Worm (Caenorhabditis elegans): Measurements from ENCODE around the gene Y41D4B.11.

The Y41D4B.11 gene

DNA sequence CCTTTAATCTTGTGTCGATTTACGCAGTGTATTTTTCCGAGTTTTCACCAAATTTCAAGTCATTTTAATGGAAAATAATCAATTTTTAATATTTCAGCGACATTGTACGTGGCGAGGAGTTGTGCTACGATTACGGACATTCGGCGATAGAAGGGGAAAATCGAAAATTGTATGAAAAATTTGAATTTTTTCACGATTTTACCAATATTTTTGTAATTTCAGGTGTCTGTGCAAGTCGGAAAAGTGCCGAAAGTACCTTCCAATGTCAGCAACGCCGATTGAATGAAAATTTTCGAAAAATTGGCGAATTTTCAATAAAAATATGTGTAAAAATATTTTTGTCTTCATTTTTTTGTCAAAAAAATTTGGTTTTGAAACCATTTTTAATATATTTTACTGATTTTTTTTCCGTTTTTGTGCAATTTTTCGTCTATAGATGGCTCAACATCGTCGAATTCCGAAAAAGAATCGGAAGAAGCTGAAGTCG, at the start of gene Y41D4B.11:
TSS of gene Y41D4B.11 (plus strand) at position 437 of the 487 bp plus-strand sequence.
- no peak for TF ChIP-seq alr-1 (tag; optimal IDR thresholded peaks at IDR 0.05; ENCODE audit: borderline replicate concordance)
- no peak for TF ChIP-seq C34B4.2 (tag; optimal IDR thresholded peaks at IDR 0.05)
- no peak for TF ChIP-seq nhr-20 (tag; optimal IDR thresholded peaks at IDR 0.05)
- no peak for TF ChIP-seq nhr-11 (tag; optimal IDR thresholded peaks at IDR 0.05)
- TF ChIP-seq rnt-1 (tag; optimal IDR thresholded peaks at IDR 0.05), result no peak
- TF ChIP-seq hpl-2 (GFP tag; optimal IDR thresholded peaks at IDR 0.05), result no peak
- TF ChIP-seq ceh-90 (tag; optimal IDR thresholded peaks at IDR 0.05), result no peak
- TF ChIP-seq mef-2 (tag; optimal IDR thresholded peaks at IDR 0.05), result no peak
- TF ChIP-seq skn-1 (tag; optimal IDR thresholded peaks at IDR 0.05), result no peak
- TF ChIP-seq mep-1 (tag; optimal IDR thresholded peaks at IDR 0.05), result no peak
- TF ChIP-seq nhr-19 (GFP tag; conservative IDR thresholded peaks at IDR 0.05), result no peak
- TF ChIP-seq unc-30 (tag; optimal IDR thresholded peaks at IDR 0.05), result no peak
- no peak for TF ChIP-seq nhr-85 (tag)
- no peak for TF ChIP-seq efl-3 (GFP tag; optimal IDR thresholded peaks at IDR 0.05)

DNA sequence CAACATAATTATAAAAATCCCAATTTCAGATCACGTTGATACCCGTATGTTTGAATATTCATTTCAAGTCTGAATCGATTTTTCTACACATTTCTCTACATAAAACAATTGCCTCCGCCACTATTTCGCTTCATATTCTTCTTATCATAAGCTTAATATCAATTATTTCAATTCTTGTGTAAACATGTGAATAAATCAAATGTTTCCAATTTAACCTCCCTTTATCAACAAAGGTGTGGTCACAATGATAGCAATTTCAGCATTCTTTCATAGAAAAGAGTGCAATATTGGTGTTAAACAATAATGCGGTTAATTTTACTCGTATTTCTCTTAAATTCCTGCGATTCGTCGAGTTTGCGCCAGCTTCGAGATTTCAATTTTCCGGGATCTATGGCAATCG, 45.6 kb upstream of the Y41D4B.11 start, which contains the start of gene Y41D4B.17:
TSS of gene Y41D4B.17 (plus strand) at position 174 of the 400 bp plus-strand sequence.
- TF ChIP-seq xbp-1 (tag; optimal IDR thresholded peaks at IDR 0.05), result no peak
- TF ChIP-seq mdl-1 (tag; optimal IDR thresholded peaks at IDR 0.05), result no peak
- TF ChIP-seq unc-130 (tag; optimal IDR thresholded peaks at IDR 0.05), result no peak
- TF ChIP-seq nhr-90 (tag; optimal IDR thresholded peaks at IDR 0.05; ENCODE audit: poor library complexity), result peak; percentile 7
- no peak for TF ChIP-seq grh-1 (GFP tag; IDR thresholded peaks at IDR 0.05)
- no peak for TF ChIP-seq C16A3.4 (tag; optimal IDR thresholded peaks at IDR 0.05)
- no peak for TF ChIP-seq skn-1 (tag; optimal IDR thresholded peaks at IDR 0.05)
- TF ChIP-seq efl-1 (optimal IDR thresholded peaks at IDR 0.05), result no peak
- no peak for TF ChIP-seq efl-1 (GFP tag; optimal IDR thresholded peaks at IDR 0.05 in 1 of 2)
- TF ChIP-seq lin-35 (GFP tag; optimal IDR thresholded peaks at IDR 0.05), result peak in 1 of 2 experiments; percentile 1
- TF ChIP-seq unc-62 (GFP tag; optimal IDR thresholded peaks at IDR 0.05), result no peak
- no peak for TF ChIP-seq tbx-2 (tag; optimal IDR thresholded peaks at IDR 0.05)
- TF ChIP-seq ceh-88 (GFP tag; IDR thresholded peaks at IDR 0.05), result no peak
- TF ChIP-seq elt-2 (tag; optimal IDR thresholded peaks at IDR 0.05), result peak; percentile 75

DNA sequence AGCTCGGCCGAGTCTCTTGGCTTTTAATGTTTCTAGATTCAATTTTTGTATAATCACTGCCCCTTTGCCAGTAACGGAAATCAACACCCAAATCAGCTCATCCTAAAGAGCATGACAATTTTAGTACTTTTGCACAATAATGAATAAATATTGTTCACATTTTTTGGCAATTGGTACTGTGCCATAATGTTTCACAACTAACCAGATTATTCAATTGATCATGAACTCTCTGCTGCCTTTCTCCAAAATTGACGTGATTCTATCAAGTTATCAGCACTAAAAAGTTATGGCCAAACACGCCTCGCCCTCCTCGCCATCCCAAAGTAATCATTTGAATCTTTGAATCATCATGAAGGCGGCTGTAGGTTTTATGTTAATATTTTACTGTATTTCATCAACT, 43.6 kb upstream of the Y41D4B.11 start, which contains the start of gene hpo-6:
TSS of gene hpo-6 (plus strand) at position 301 of the 400 bp plus-strand sequence.
- TF ChIP-seq lir-3 (tag; optimal IDR thresholded peaks at IDR 0.05; ENCODE audit: poor library complexity) (no peak), swsn-7 (tag; optimal IDR thresholded peaks at IDR 0.05) (no peak), lin-14 (GFP tag; optimal IDR thresholded peaks at IDR 0.05) (no peak), mef-2 (tag; optimal IDR thresholded peaks at IDR 0.05) (no peak), zag-1 (tag; optimal IDR thresholded peaks at IDR 0.05) (no peak), pax-3 (tag; optimal IDR thresholded peaks at IDR 0.05) (no peak), unc-98 (GFP tag; IDR thresholded peaks at IDR 0.05) (no peak), pqm-1 (tag; optimal IDR thresholded peaks at IDR 0.05) (no peak), ets-5 (GFP tag; IDR thresholded peaks at IDR 0.05) (no peak), fos-1 (tag; optimal IDR thresholded peaks at IDR 0.05) (no peak), mab-9 (GFP tag; IDR thresholded peaks at IDR 0.05) (no peak), ceh-8 (GFP tag; optimal IDR thresholded peaks at IDR 0.05) (no peak), sup-37 (GFP tag; optimal IDR thresholded peaks at IDR 0.05) (no peak), C04F5.9 (tag; optimal IDR thresholded peaks at IDR 0.05) (no peak), ceh-90 (tag; optimal IDR thresholded peaks at IDR 0.05) (no peak), Y116A8C.19 (tag; optimal IDR thresholded peaks at IDR 0.05; ENCODE audit: borderline replicate concordance) (no peak)

Data from whole organism, L1 larva.